Worm (Caenorhabditis elegans): ENCODE measurements around the gene rnh-1.0.

rnh-1.0 gene

DNA sequence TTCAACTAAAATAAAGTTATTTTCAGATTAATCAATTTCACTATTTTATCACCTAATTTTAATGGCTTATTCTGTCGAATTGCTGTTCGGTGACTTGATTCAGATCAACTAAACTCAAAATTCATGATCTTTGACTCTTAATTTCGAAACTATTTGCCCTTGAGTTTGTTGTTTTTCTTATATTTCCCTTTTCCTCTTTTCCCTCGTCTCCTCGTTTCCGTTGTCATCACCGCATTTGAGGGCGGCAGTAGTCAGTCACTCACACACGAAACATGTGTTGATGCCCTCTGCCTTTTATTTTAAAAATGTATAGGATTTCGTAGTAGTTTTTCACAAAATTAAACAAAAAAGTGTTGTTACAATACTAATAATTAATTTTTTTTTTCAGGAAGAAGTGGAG lies at the start of gene rnh-1.0:
rnh-1.0 (plus strand) TSS at position 389 of the 400 bp plus-strand sequence.
- no peak for TF ChIP-seq ceh-9 (tag; optimal IDR thresholded peaks at IDR 0.05)
- no peak for TF ChIP-seq ceh-48 (tag; optimal IDR thresholded peaks at IDR 0.05)
- no peak for TF ChIP-seq hlh-8 (tag; optimal IDR thresholded peaks at IDR 0.05)
- TF ChIP-seq che-1 (tag; optimal IDR thresholded peaks at IDR 0.05), result no peak
- peak; percentile 31 for TF ChIP-seq unc-55 (GFP tag; optimal IDR thresholded peaks at IDR 0.05)
- TF ChIP-seq pros-1 (tag; optimal IDR thresholded peaks at IDR 0.05), result no peak

ce11 chrII:4945695-4946094 lies 49.4 kb upstream of the rnh-1.0 start, which contains the start of the genes gldi-11 and ZK546.2:
gldi-11 (minus strand) TSS chrII:4945789.
ZK546.2 (plus strand) TSS chrII:4946027.
- TF ChIP-seq K09A11.1 (tag; optimal IDR thresholded peaks at IDR 0.05; ENCODE audit: insufficient read depth) (no peak), C08G9.2 (tag; optimal IDR thresholded peaks at IDR 0.05) (no peak), ceh-31 (tag; optimal IDR thresholded peaks at IDR 0.05) (no peak), gmeb-2 (tag; optimal IDR thresholded peaks at IDR 0.05) (no peak), ceh-45 (GFP tag; IDR thresholded peaks at IDR 0.05) (no peak), nhr-11 (tag; optimal IDR thresholded peaks at IDR 0.05) (no peak), ref-2 (tag; optimal IDR thresholded peaks at IDR 0.05) (no peak), eyg-1 (tag; optimal IDR thresholded peaks at IDR 0.05) (no peak), lin-11 (tag; optimal IDR thresholded peaks at IDR 0.05) (no peak), ceh-9 (tag; optimal IDR thresholded peaks at IDR 0.05) (no peak), pha-2 (tag; optimal IDR thresholded peaks at IDR 0.05) (no peak), unc-55 (GFP tag; optimal IDR thresholded peaks at IDR 0.05) (no peak), ceh-6 (GFP tag; optimal IDR thresholded peaks at IDR 0.05) (no peak)

- TF ChIP-seq C38D4.7 (GFP tag; optimal IDR thresholded peaks at IDR 0.05) (no peak), syd-9 (tag; optimal IDR thresholded peaks at IDR 0.05) (no peak)
These were observed 48.4 kb upstream of the rnh-1.0 start for ce11 chrII:4946775-4947174.

- TF ChIP-seq unc-3 (GFP tag; conservative IDR thresholded peaks at IDR 0.05) (no peak), unc-3 (tag; optimal IDR thresholded peaks at IDR 0.05) (no peak), Y22D7AL.16 (tag; optimal IDR thresholded peaks at IDR 0.05) (no peak), unc-86 (tag; optimal IDR thresholded peaks at IDR 0.05) (no peak), ceh-14 (tag; optimal IDR thresholded peaks at IDR 0.05) (no peak), rnt-1 (tag; optimal IDR thresholded peaks at IDR 0.05) (no peak)
These were observed 47.0 kb upstream of the rnh-1.0 start for ce11 chrII:4948118-4948517.

DNA sequence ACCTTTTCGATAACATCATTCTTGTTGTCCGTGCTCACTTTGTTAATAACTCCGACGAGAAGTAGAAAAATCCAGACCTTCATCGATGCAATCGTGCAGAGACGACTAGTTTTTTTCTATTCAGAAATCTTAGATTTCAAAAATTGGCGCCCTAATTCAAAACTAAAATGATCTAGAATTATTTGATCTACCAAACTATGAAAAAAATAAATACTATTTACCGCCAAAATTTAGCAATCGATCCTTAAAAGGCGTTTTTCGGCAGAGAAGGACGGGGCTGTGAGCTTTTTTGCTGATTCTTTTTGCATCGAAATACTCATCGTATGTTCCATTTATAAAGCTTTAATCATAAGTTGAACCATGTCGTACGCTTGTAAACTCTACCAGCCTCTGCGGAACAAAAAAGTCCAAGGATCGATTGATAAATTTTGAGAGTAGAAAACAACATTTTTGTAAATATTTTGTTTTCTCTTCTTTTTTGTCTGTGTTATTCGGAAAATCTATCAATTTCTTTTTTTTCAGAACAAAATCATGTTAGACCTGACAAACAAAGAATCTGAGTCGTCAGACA lies 45.7 kb upstream of the rnh-1.0 start, which contains the start of the genes try-1 and zyg-12:
try-1 (minus strand) TSS at position 148 of the 571 bp plus-strand sequence.
zyg-12 (plus strand) TSS at position 521 of the 571 bp plus-strand sequence.
- no peak for TF ChIP-seq F13H6.1 (tag; optimal IDR thresholded peaks at IDR 0.05)
- TF ChIP-seq ets-4 (tag; optimal IDR thresholded peaks at IDR 0.05), result no peak
- no peak for TF ChIP-seq hlh-30 (tag; optimal IDR thresholded peaks at IDR 0.05; ENCODE audit: insufficient read depth)
- TF ChIP-seq ahr-1 (tag; optimal IDR thresholded peaks at IDR 0.05), result no peak
- no peak for TF ChIP-seq ceh-48 (tag; optimal IDR thresholded peaks at IDR 0.05)
- no peak for TF ChIP-seq ceh-14 (tag; optimal IDR thresholded peaks at IDR 0.05)
- no peak for TF ChIP-seq ttx-3 (tag; optimal IDR thresholded peaks at IDR 0.05)
- TF ChIP-seq nhr-11 (tag; optimal IDR thresholded peaks at IDR 0.05), result no peak
- no peak for TF ChIP-seq dve-1 (tag; optimal IDR thresholded peaks at IDR 0.05)
- TF ChIP-seq pros-1 (tag; optimal IDR thresholded peaks at IDR 0.05), result no peak
- TF ChIP-seq fkh-6 (tag; optimal IDR thresholded peaks at IDR 0.05), result no peak
- no peak for TF ChIP-seq ceh-24 (tag; optimal IDR thresholded peaks at IDR 0.05)
- no peak for TF ChIP-seq ceh-30 (tag; optimal IDR thresholded peaks at IDR 0.05)
- TF ChIP-seq pha-4 (tag; optimal IDR thresholded peaks at IDR 0.05), result no peak

All from whole organism, late embryonic.